Worm (Caenorhabditis elegans): ENCODE data around the gene C54D1.7.
A peak's percentile ranks its signal among the peaks of the same experiment; 100 is the strongest.

Gene C54D1.7

DNA sequence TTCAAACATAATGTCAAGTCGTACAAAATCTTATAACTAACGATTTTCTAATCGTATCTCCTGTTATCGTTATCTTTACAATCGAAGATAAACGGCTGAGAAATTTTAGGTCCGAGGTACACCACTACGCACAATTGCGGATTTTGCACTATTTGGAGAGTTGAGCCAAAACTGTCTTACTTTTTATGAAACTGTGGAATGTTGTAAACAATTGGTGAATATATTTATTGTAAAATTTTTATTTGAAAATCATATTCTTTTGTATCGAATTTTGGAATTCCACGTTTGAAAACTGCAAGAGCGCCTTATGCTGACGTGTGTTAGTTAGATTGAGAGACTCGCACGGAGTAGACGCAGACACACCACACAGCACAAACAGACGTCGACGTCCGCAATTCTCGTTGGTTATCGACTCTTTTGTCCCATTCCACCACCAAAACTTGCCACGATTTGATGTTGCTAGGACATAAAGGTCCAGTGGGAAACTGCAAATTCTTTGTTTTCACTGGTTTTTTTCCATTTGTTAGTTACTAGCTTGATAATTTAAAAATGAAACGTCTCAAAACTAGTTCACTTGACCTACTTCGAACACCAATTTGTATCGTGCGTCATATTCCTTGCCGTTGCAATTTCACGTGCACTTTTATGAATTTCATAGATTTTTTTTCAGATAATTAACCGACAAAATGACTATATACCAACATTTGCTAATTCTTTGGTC is 38.2 kb upstream of the C54D1.7 start, which contains the start of gene dnj-7 (continued):
- TF ChIP-seq ceh-2 (tag; optimal IDR thresholded peaks at IDR 0.05) (no peak), syd-9 (tag; optimal IDR thresholded peaks at IDR 0.05) (no peak), ceh-18 (tag; optimal IDR thresholded peaks at IDR 0.05) (peak; percentile 3), ceh-19 (GFP tag; optimal IDR thresholded peaks at IDR 0.05) (no peak), pros-1 (tag; optimal IDR thresholded peaks at IDR 0.05) (no peak), elt-2 (tag; optimal IDR thresholded peaks at IDR 0.05) (peak; percentile 85), gmeb-2 (tag; optimal IDR thresholded peaks at IDR 0.05) (no peak), ceh-30 (tag; optimal IDR thresholded peaks at IDR 0.05) (no peak), lin-11 (tag; optimal IDR thresholded peaks at IDR 0.05) (no peak)

DNA sequence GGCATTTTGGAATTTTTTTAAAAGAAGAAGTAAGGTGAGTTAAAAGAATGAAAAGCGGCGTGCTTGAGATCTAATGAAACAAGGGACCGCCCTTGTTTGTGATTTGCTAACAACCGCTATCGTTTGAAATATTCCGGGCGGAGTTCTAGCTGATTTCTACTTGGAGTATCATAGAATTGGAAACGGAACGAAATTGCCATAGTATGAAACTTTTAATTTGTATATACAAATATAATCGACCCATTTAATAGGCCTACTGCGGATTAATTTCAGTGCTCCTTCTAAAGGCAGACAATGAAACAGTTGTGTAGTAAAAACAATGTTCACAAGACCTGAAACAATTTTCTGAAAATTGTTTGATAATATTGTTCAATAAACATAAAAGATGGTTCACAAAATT is 36.0 kb upstream of the C54D1.7 start, which contains the start of gene C55B6.7:
Gene C55B6.7, minus strand, starts transcription at position 101 of the 400 bp plus-strand sequence.
- TF ChIP-seq pqm-1 (tag; optimal IDR thresholded peaks at IDR 0.05), result no peak
- no peak for TF ChIP-seq T23F11.4 (GFP tag; optimal IDR thresholded peaks at IDR 0.05)
- no peak for TF ChIP-seq ceh-45 (GFP tag; IDR thresholded peaks at IDR 0.05)
- no peak for TF ChIP-seq C38D4.7 (GFP tag; optimal IDR thresholded peaks at IDR 0.05)
- no peak for TF ChIP-seq dve-1 (tag; optimal IDR thresholded peaks at IDR 0.05)
- no peak for TF ChIP-seq ceh-22 (tag; optimal IDR thresholded peaks at IDR 0.05)
- TF ChIP-seq Y22D7AL.16 (tag; optimal IDR thresholded peaks at IDR 0.05), result no peak
- no peak for TF ChIP-seq fkh-10 (GFP tag; optimal IDR thresholded peaks at IDR 0.05)
- TF ChIP-seq ceh-31 (tag; optimal IDR thresholded peaks at IDR 0.05), result no peak
- no peak for TF ChIP-seq ets-4 (tag; optimal IDR thresholded peaks at IDR 0.05)
- no peak for TF ChIP-seq hlh-8 (tag; optimal IDR thresholded peaks at IDR 0.05)
- no peak for TF ChIP-seq mec-3 (tag; optimal IDR thresholded peaks at IDR 0.05; ENCODE audit: borderline replicate concordance)
- no peak for TF ChIP-seq zip-5 (tag; optimal IDR thresholded peaks at IDR 0.05)
- no peak for TF ChIP-seq pha-4 (tag; optimal IDR thresholded peaks at IDR 0.05)
- no peak for TF ChIP-seq pat-9 (tag; optimal IDR thresholded peaks at IDR 0.05)
- TF ChIP-seq tbx-2 (tag; optimal IDR thresholded peaks at IDR 0.05), result no peak
- TF ChIP-seq fax-1 (tag; optimal IDR thresholded peaks at IDR 0.05), result no peak
- no peak for TF ChIP-seq pha-2 (tag; optimal IDR thresholded peaks at IDR 0.05)
- no peak for TF ChIP-seq unc-86 (tag; optimal IDR thresholded peaks at IDR 0.05)
- no peak for TF ChIP-seq hlh-30 (tag; optimal IDR thresholded peaks at IDR 0.05; ENCODE audit: insufficient read depth)

DNA sequence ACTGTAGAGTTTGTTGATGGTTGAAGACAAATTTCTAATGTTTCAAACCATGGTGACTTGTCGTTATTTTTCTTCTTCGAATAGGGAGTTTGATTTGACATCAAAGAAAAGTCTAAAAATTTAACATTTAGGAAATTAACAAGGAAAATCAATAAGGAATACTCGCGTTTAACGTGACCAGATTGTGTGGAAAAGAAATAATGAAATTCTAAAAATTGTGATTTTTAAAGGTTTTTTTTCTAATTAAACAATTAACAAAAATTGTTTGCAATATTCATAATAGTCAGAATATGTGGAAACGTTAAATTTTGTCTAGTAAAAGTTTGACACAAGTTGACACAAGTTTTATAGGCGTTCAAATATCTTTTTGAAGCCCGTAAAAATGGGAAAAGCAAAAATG is 31.8 kb upstream of the C54D1.7 start, which contains the start of gene C55B6.4:
Gene C55B6.4, minus strand, starts transcription at position 101 of the 400 bp plus-strand sequence.
- TF ChIP-seq hlh-15 (tag; optimal IDR thresholded peaks at IDR 0.05) (no peak), hlh-30 (tag; optimal IDR thresholded peaks at IDR 0.05; ENCODE audit: insufficient read depth) (no peak), eyg-1 (tag; optimal IDR thresholded peaks at IDR 0.05) (no peak), T23F11.4 (GFP tag; optimal IDR thresholded peaks at IDR 0.05) (no peak), ttx-3 (tag; optimal IDR thresholded peaks at IDR 0.05) (no peak), ceh-45 (GFP tag; IDR thresholded peaks at IDR 0.05) (no peak)

DNA sequence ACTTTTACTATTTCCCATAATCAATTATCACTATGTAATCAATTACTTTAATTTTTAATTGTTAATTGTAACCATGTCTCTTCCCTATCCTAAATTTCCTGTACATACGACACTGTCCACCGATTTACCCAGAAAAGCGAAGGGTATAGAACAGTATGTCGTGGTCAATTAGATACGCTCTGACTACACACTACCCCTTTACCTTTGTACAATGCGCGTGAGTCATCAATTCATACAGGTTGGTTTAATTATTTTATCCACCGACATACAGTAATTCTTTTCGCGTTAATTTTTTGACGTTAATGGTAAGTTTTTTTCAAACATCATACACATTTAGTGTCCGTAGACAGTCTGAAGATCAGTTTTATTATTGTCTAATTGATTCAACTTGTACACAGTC is 25.8 kb upstream of the C54D1.7 start:
- TF ChIP-seq ceh-34 (tag; optimal IDR thresholded peaks at IDR 0.05) (peak; percentile 6), hlh-6 (tag; optimal IDR thresholded peaks at IDR 0.05) (no peak), ets-4 (tag; optimal IDR thresholded peaks at IDR 0.05) (peak; percentile 2), elt-4 (tag; optimal IDR thresholded peaks at IDR 0.05) (no peak), ceh-31 (tag; optimal IDR thresholded peaks at IDR 0.05) (peak; percentile 68), nhr-232 (tag; optimal IDR thresholded peaks at IDR 0.05) (no peak), T23F11.4 (GFP tag; optimal IDR thresholded peaks at IDR 0.05) (no peak), sox-2 (GFP tag; IDR thresholded peaks at IDR 0.05) (no peak), ceh-14 (tag; optimal IDR thresholded peaks at IDR 0.05) (no peak), ceh-9 (tag; optimal IDR thresholded peaks at IDR 0.05) (no peak), pqm-1 (tag; optimal IDR thresholded peaks at IDR 0.05) (no peak), K09A11.1 (tag; optimal IDR thresholded peaks at IDR 0.05; ENCODE audit: insufficient read depth) (no peak), ceh-19 (GFP tag; optimal IDR thresholded peaks at IDR 0.05) (no peak), unc-3 (GFP tag; conservative IDR thresholded peaks at IDR 0.05) (no peak), unc-3 (tag; optimal IDR thresholded peaks at IDR 0.05) (no peak), elt-2 (tag; optimal IDR thresholded peaks at IDR 0.05) (peak; percentile 32), zip-5 (tag; optimal IDR thresholded peaks at IDR 0.05) (no peak), ceh-18 (tag; optimal IDR thresholded peaks at IDR 0.05) (peak; percentile 8), dve-1 (tag; optimal IDR thresholded peaks at IDR 0.05) (peak; percentile 30), nfya-1 (tag; optimal IDR thresholded peaks at IDR 0.05) (peak; percentile 26), sdc-2 (tag; optimal IDR thresholded peaks at IDR 0.05) (peak; percentile 98)
